Worm (Caenorhabditis elegans): ENCODE measurements around the gene rab-6.1.

rab-6.1 gene

ce11 chrIII:8984960-8985359, 20.8 kb downstream of the rab-6.1 start (continued):
- TF ChIP-seq zfp-2 (tag; optimal IDR thresholded peaks at IDR 0.05) (no peak), zag-1 (tag; optimal IDR thresholded peaks at IDR 0.05) (no peak), nhr-42 (GFP tag; IDR thresholded peaks at IDR 0.05) (no peak), dmd-6 (GFP tag; IDR thresholded peaks at IDR 0.05) (peak; percentile 72), gei-8 (GFP tag; optimal IDR thresholded peaks at IDR 0.05) (no peak), ceh-32 (tag; optimal IDR thresholded peaks at IDR 0.05; ENCODE audit: poor library complexity) (no peak), lin-38 (GFP tag; IDR thresholded peaks at IDR 0.05) (peak; percentile 15; the same call in 1 of the 2 replicates), snpc-1.2 (GFP tag; IDR thresholded peaks at IDR 0.05) (no peak), nhr-10 (tag; optimal IDR thresholded peaks at IDR 0.05) (no peak), F10B5.3 (tag; optimal IDR thresholded peaks at IDR 0.05) (no peak), nhr-237 (tag; optimal IDR thresholded peaks at IDR 0.05) (no peak), mdt-29 (GFP tag; IDR thresholded peaks at IDR 0.05) (no peak), ceh-82 (tag; optimal IDR thresholded peaks at IDR 0.05) (no peak), nhr-76 (tag; optimal IDR thresholded peaks at IDR 0.05) (no peak), lin-29 (GFP tag; IDR thresholded peaks at IDR 0.05) (peak; percentile 40; the same call in 1 of the 2 replicates), ama-1 (optimal IDR thresholded peaks at IDR 0.05) (no peak), zip-2 (tag; optimal IDR thresholded peaks at IDR 0.05) (no peak), sdz-12 (GFP tag; optimal IDR thresholded peaks at IDR 0.05) (no peak), duxl-1 (tag; optimal IDR thresholded peaks at IDR 0.05; ENCODE audit: poor library complexity) (no peak), dpl-1 (GFP tag; optimal IDR thresholded peaks at IDR 0.05) (peak; percentile 43), ztf-7 (tag; optimal IDR thresholded peaks at IDR 0.05) (no peak), mxl-3 (GFP tag; optimal IDR thresholded peaks at IDR 0.05) (peak; percentile 44), ceh-28 (tag; optimal IDR thresholded peaks at IDR 0.05) (no peak), D1046.2 (GFP tag; IDR thresholded peaks at IDR 0.05) (no peak), nhr-111 (GFP tag; optimal IDR thresholded peaks at IDR 0.05) (no peak), snpc-4 (tag; optimal IDR thresholded peaks at IDR 0.05) (no peak), saeg-2 (GFP tag; IDR thresholded peaks at IDR 0.05) (no peak), hlh-30 (tag; optimal IDR thresholded peaks at IDR 0.05; ENCODE audit: insufficient read depth) (peak; percentile 59), set-16 (GFP tag; IDR thresholded peaks at IDR 0.05) (no peak), pqm-1 (tag; optimal IDR thresholded peaks at IDR 0.05) (no peak), pha-4 (GFP tag; IDR thresholded peaks at IDR 0.05) (no peak), pha-4 (tag; optimal IDR thresholded peaks at IDR 0.05) (no peak), lir-3 (tag; optimal IDR thresholded peaks at IDR 0.05) (no peak), Y5F2A.4 (GFP tag; optimal IDR thresholded peaks at IDR 0.05) (no peak), mxl-2 (GFP tag; conservative IDR thresholded peaks at IDR 0.05) (no peak), jun-1 (tag; optimal IDR thresholded peaks at IDR 0.05) (no peak), mep-1 (tag; optimal IDR thresholded peaks at IDR 0.05) (peak; percentile 70), T20F7.1 (GFP tag; optimal IDR thresholded peaks at IDR 0.05) (no peak), daf-16 (GFP tag; optimal IDR thresholded peaks at IDR 0.05) (peak in 1 of 2 experiments; percentile 44), daf-16 (tag; optimal IDR thresholded peaks at IDR 0.05) (no peak), R02D3.7 (tag; optimal IDR thresholded peaks at IDR 0.05) (no peak), spr-3 (GFP tag; optimal IDR thresholded peaks at IDR 0.05) (no peak), nhr-11 (tag; optimal IDR thresholded peaks at IDR 0.05) (peak; percentile 68), ceh-20 (GFP tag; IDR thresholded peaks at IDR 0.05) (0 out of 2 replicates have a peak, but pooled peaks have one; percentile 48), zfp-3 (GFP tag; conservative IDR thresholded peaks at IDR 0.05) (no peak), Y48G9A.11 (GFP tag; IDR thresholded peaks at IDR 0.05) (no peak), mes-2 (tag; optimal IDR thresholded peaks at IDR 0.05; ENCODE audit: poor library complexity, severe bottlenecking) (peak; percentile 8), zip-11 (GFP tag; IDR thresholded peaks at IDR 0.05) (no peak), ctbp-1 (GFP tag; IDR thresholded peaks at IDR 0.05) (peak; percentile 64; the same call in 1 of the 2 replicates), nhr-77 (tag; optimal IDR thresholded peaks at IDR 0.05) (peak; percentile 19), tag-97 (GFP tag; IDR thresholded peaks at IDR 0.05) (no peak), lim-7 (GFP tag; IDR thresholded peaks at IDR 0.05) (no peak), hlh-11 (tag; optimal IDR thresholded peaks at IDR 0.05) (peak; percentile 83)

Data from whole organism, L4 larva.